Worm (Caenorhabditis elegans): ENCODE data around the gene Y22D7AR.7.

ce11 chrIII:1662405-1662804 is 25.5 kb downstream of the Y22D7AR.7 start:
- TF ChIP-seq K09A11.1 (tag; optimal IDR thresholded peaks at IDR 0.05; ENCODE audit: insufficient read depth) (no peak), dmd-4 (tag; optimal IDR thresholded peaks at IDR 0.05; ENCODE audit: borderline replicate concordance) (no peak), T23F11.4 (GFP tag; optimal IDR thresholded peaks at IDR 0.05) (no peak), dve-1 (tag; optimal IDR thresholded peaks at IDR 0.05) (no peak), pros-1 (tag; optimal IDR thresholded peaks at IDR 0.05) (no peak), ama-1 (optimal IDR thresholded peaks at IDR 0.05) (no peak), unc-55 (GFP tag; optimal IDR thresholded peaks at IDR 0.05) (no peak)
